Worm (Caenorhabditis elegans) whole organism, L2 larva: ENCODE data around the gene nac-2.
A peak's percentile ranks its signal among the peaks of the same experiment; 100 is the strongest.

Experiments used
- C34F6.9 ChIP-seq: fragments of 150-350 bp; optimal IDR thresholded peaks from 2 replicates; lab custom pipeline; 2014; ENCODE audit warnings: missing biosample characterization, missing genetic modification characterization
- F13H6.1 ChIP-seq: sonication (generic microtip); optimal IDR thresholded peaks from 2 replicates; lab custom pipeline; 2016; ENCODE audit warnings: missing genetic modification characterization, missing compliant biosample characterization
- R02D3.7 ChIP-seq: fragments of 150-350 bp; optimal IDR thresholded peaks from 2 replicates; lab custom pipeline; 2014; ENCODE audit warnings: missing biosample characterization, missing genetic modification characterization
- ZK546.5 ChIP-seq: sonication (generic microtip); optimal IDR thresholded peaks from 2 replicates; lab custom pipeline; 2017; ENCODE audit warnings: missing biosample characterization, missing genetic modification characterization
- alr-1 ChIP-seq: fragments of 150-350 bp; optimal IDR thresholded peaks from 2 replicates; lab custom pipeline; 2014; ENCODE audit warnings: missing biosample characterization, missing genetic modification characterization
- aly-2 ChIP-seq: fragments of 150-350 bp; optimal IDR thresholded peaks from 2 replicates; lab custom pipeline; 2014; ENCODE audit warnings: missing biosample characterization, missing genetic modification characterization
- ama-1 ChIP-seq: fragments of 150-350 bp; optimal IDR thresholded peaks from 2 replicates; lab custom pipeline; 2018; ENCODE audit warnings: inconsistent platforms
- ceh-16 ChIP-seq: fragments of 150-350 bp; optimal IDR thresholded peaks from 2 replicates; lab custom pipeline; 2014; ENCODE audit warnings: missing biosample characterization, missing genetic modification characterization
- ceh-82 ChIP-seq: fragments of 150-350 bp; optimal IDR thresholded peaks from 2 replicates; lab custom pipeline; 2014; ENCODE audit warnings: missing biosample characterization, missing genetic modification characterization
- crh-2 ChIP-seq: sonication (generic microtip); optimal IDR thresholded peaks from 2 replicates; lab custom pipeline; 2017; ENCODE audit warnings: missing biosample characterization, missing genetic modification characterization
- dmd-4 ChIP-seq: sonication (generic microtip); optimal IDR thresholded peaks from 2 replicates; lab custom pipeline; 2017; ENCODE audit warnings: missing biosample characterization, missing genetic modification characterization
- elt-1 ChIP-seq: fragments of 150-350 bp; optimal IDR thresholded peaks from 2 replicates; lab custom pipeline; 2014; ENCODE audit warnings: missing biosample characterization, missing genetic modification characterization
- fos-1 ChIP-seq: fragments of 150-350 bp; optimal IDR thresholded peaks from 2 replicates; lab custom pipeline; 2014; ENCODE audit warnings: missing biosample characterization, missing genetic modification characterization
- gmeb-1 ChIP-seq: fragments of 150-350 bp; optimal IDR thresholded peaks from 2 replicates; lab custom pipeline; 2014; ENCODE audit warnings: missing biosample characterization, missing genetic modification characterization
- lin-11 ChIP-seq: fragments of 150-350 bp; sonication (generic microtip); optimal IDR thresholded peaks from 2 replicates; lab custom pipeline; 2014; ENCODE audit warnings: missing biosample characterization, missing genetic modification characterization, inconsistent platforms, mixed read lengths
- lin-13 ChIP-seq: fragments of 150-350 bp; optimal IDR thresholded peaks from 2 replicates; lab custom pipeline; 2014; ENCODE audit warnings: missing biosample characterization, missing genetic modification reagents, missing genetic modification characterization
- lin-39 ChIP-seq: fragments of 150-350 bp; optimal IDR thresholded peaks from 2 replicates; lab custom pipeline; 2014; ENCODE audit warnings: missing biosample characterization, missing genetic modification reagents, missing genetic modification characterization
- lsy-2 ChIP-seq, 2 experiments: fragments of 150-350 bp in 1 of 2; sonication (generic microtip) in 1 of 2; optimal IDR thresholded peaks; 2 replicates each; lab custom pipeline; 2014 to 2017; ENCODE audit warnings: missing biosample characterization in 2 of 2, missing genetic modification characterization in 2 of 2
- mab-5 ChIP-seq: fragments of 150-350 bp; optimal IDR thresholded peaks from 2 replicates; lab custom pipeline; 2014; ENCODE audit warnings: missing biosample characterization, missing genetic modification characterization
- mdl-1 ChIP-seq, 2 experiments: fragments of 150-350 bp in 1 of 2; sonication (generic microtip) in 1 of 2; optimal IDR thresholded peaks; 2 replicates each; lab custom pipeline; 2017; ENCODE audit warnings: missing biosample characterization in 2 of 2, missing genetic modification characterization in 2 of 2
- nhr-11 ChIP-seq: fragments of 150-350 bp; optimal IDR thresholded peaks from 2 replicates; lab custom pipeline; 2014; ENCODE audit warnings: missing biosample characterization, missing genetic modification characterization
- nhr-12 ChIP-seq: fragments of 150-350 bp; optimal IDR thresholded peaks from 2 replicates; lab custom pipeline; 2014; ENCODE audit warnings: missing biosample characterization, missing genetic modification characterization
- nhr-129 ChIP-seq: fragments of 150-350 bp; optimal IDR thresholded peaks from 2 replicates; lab custom pipeline; 2014; ENCODE audit warnings: missing biosample characterization, missing genetic modification characterization
- nhr-21 ChIP-seq: fragments of 150-350 bp; optimal IDR thresholded peaks from 2 replicates; lab custom pipeline; 2014; ENCODE audit warnings: missing biosample characterization, missing genetic modification characterization
- nhr-23 ChIP-seq: fragments of 150-350 bp; optimal IDR thresholded peaks from 2 replicates; lab custom pipeline; 2014; ENCODE audit warnings: missing biosample characterization, missing genetic modification reagents, missing genetic modification characterization
- nhr-237 ChIP-seq: fragments of 150-350 bp; optimal IDR thresholded peaks from 2 replicates; lab custom pipeline; 2014; ENCODE audit warnings: missing biosample characterization, missing genetic modification characterization
- nhr-25 ChIP-seq: fragments of 150-350 bp; sonication (generic microtip); optimal IDR thresholded peaks from 3 replicates; lab custom pipeline; 2014; ENCODE audit warnings: missing biosample characterization, missing genetic modification characterization
- nhr-6 ChIP-seq: fragments of 150-350 bp; optimal IDR thresholded peaks from 2 replicates; lab custom pipeline; 2014; ENCODE audit warnings: missing biosample characterization, missing genetic modification characterization
- nhr-77 ChIP-seq: fragments of 150-350 bp; optimal IDR thresholded peaks from 2 replicates; lab custom pipeline; 2014; ENCODE audit warnings: missing biosample characterization, missing genetic modification characterization
- peb-1 ChIP-seq: fragments of 150-350 bp; optimal IDR thresholded peaks from 2 replicates; lab custom pipeline; 2014; ENCODE audit warnings: missing biosample characterization, missing genetic modification characterization
- sem-4 ChIP-seq: fragments of 150-350 bp; optimal IDR thresholded peaks from 2 replicates; lab custom pipeline; 2014; ENCODE audit warnings: missing biosample characterization, missing genetic modification reagents, missing genetic modification characterization
- skn-1 ChIP-seq: sonication (generic microtip); optimal IDR thresholded peaks from 2 replicates; lab custom pipeline; 2017; ENCODE audit warnings: missing biosample characterization, missing genetic modification characterization
- sma-3 ChIP-seq: sonication (generic microtip); optimal IDR thresholded peaks from 2 replicates; lab custom pipeline; 2016; ENCODE audit warnings: missing genetic modification reagents, missing genetic modification characterization, missing compliant biosample characterization
- sma-9 ChIP-seq, 2 experiments: fragments of 150-350 bp in 1 of 2; sonication (generic microtip) in 1 of 2; optimal IDR thresholded peaks; 2 replicates each; lab custom pipeline; 2014 to 2016; ENCODE audit warnings: missing genetic modification characterization in 2 of 2, mild to moderate bottlenecking in 1 of 2, missing biosample characterization in 1 of 2, missing compliant biosample characterization in 1 of 2, missing genetic modification reagents in 1 of 2, moderate library complexity in 1 of 2
- snpc-4 ChIP-seq: fragments of 150-350 bp; optimal IDR thresholded peaks from 2 replicates; lab custom pipeline; 2014; ENCODE audit warnings: missing biosample characterization, missing genetic modification characterization
- unc-55 ChIP-seq: fragments of 150-350 bp; sonication (generic microtip); optimal IDR thresholded peaks from 3 replicates; lab custom pipeline; 2014; ENCODE audit warnings: missing biosample characterization, missing genetic modification reagents, missing genetic modification characterization
- unc-62 ChIP-seq: fragments of 150-350 bp; optimal IDR thresholded peaks from 2 replicates; lab custom pipeline; 2014; ENCODE audit warnings: missing biosample characterization, missing genetic modification reagents, missing genetic modification characterization
- zag-1 ChIP-seq: fragments of 150-350 bp; optimal IDR thresholded peaks from 2 replicates; lab custom pipeline; 2014; ENCODE audit warnings: missing biosample characterization, missing genetic modification characterization
- ztf-1 ChIP-seq: fragments of 200-800 bp; sonication (Bioruptor generic); conservative IDR thresholded peaks from 2 replicates; pipeline ENCODE4 v1.3.6; 2022; ENCODE audit warnings: missing genetic modification characterization, missing compliant biosample characterization
- ztf-11 ChIP-seq: sonication (generic microtip); optimal IDR thresholded peaks from 2 replicates; lab custom pipeline; 2017; ENCODE audit warnings: missing biosample characterization, missing genetic modification characterization
- ztf-4 ChIP-seq: fragments of 150-350 bp; optimal IDR thresholded peaks from 2 replicates; lab custom pipeline; 2014; ENCODE audit warnings: missing biosample characterization, missing genetic modification characterization

The nac-2 gene

ce11 chrIII:9053263-9053662 is 10.2 kb upstream of the nac-2 start:
- TF ChIP-seq C34F6.9 (tag; lab: Kevin White, UChicago), result no peak
- no peak for TF ChIP-seq lin-11 (tag; lab: Kevin White, UChicago)
- TF ChIP-seq ztf-1 (GFP tag; lab: Robert Waterston, UW), result no peak
- TF ChIP-seq nhr-25 (tag; lab: Kevin White, UChicago), result peak; percentile 7
- peak; percentile 77 for TF ChIP-seq ama-1 (lab: Kevin White, UChicago)

- no peak for TF ChIP-seq nhr-12 (tag; lab: Kevin White, UChicago)
- peak; percentile 38 for TF ChIP-seq fos-1 (tag; lab: Kevin White, UChicago)
- TF ChIP-seq peb-1 (tag; lab: Kevin White, UChicago), result no peak
- peak; percentile 56 for TF ChIP-seq crh-2 (tag; lab: Kevin White, UChicago)
- TF ChIP-seq gmeb-1 (tag; lab: Kevin White, UChicago), result peak; percentile 38
- peak in 1 of 2 experiments; percentile 3 for TF ChIP-seq mdl-1 (tag; optimal IDR thresholded peaks at IDR 0.05; lab: Kevin White, UChicago)
- no peak for TF ChIP-seq nhr-23 (tag; lab: Kevin White, UChicago)
- TF ChIP-seq sma-3 (GFP tag; lab: Kevin White, UChicago), result no peak
- TF ChIP-seq F13H6.1 (tag; lab: Kevin White, UChicago), result peak; percentile 37
- no peak for TF ChIP-seq nhr-237 (tag; lab: Kevin White, UChicago)
- peak; percentile 69 for TF ChIP-seq ztf-4 (tag; lab: Kevin White, UChicago)
- TF ChIP-seq sma-9 (GFP tag; optimal IDR thresholded peaks at IDR 0.05; lab: Kevin White, UChicago), result peak; percentile 38
- no peak for TF ChIP-seq sma-9 (tag; optimal IDR thresholded peaks at IDR 0.05; lab: Kevin White, UChicago)
- TF ChIP-seq lsy-2 (tag; optimal IDR thresholded peaks at IDR 0.05; lab: Kevin White, UChicago), result peak in 1 of 2 experiments; percentile 47
- TF ChIP-seq lin-11 (tag; lab: Kevin White, UChicago), result peak; percentile 75
- TF ChIP-seq nhr-129 (tag; lab: Kevin White, UChicago), result peak; percentile 74
- TF ChIP-seq lin-39, result no peak
- TF ChIP-seq ama-1 (lab: Kevin White, UChicago), result peak; percentile 85
- TF ChIP-seq alr-1 (tag; lab: Kevin White, UChicago), result no peak
- TF ChIP-seq unc-55 (GFP tag; lab: Kevin White, UChicago), result peak; percentile 54
- TF ChIP-seq zag-1 (tag; lab: Kevin White, UChicago), result peak; percentile 7
- TF ChIP-seq snpc-4 (tag; lab: Kevin White, UChicago), result peak; percentile 22
- TF ChIP-seq ceh-16 (tag; lab: Kevin White, UChicago), result no peak
Measured at ce11 chrIII:9052371-9052978, 9.4 kb upstream of the nac-2 start.

ce11 chrIII:9051714-9052113 is 8.6 kb upstream of the nac-2 start:
- no peak for TF ChIP-seq snpc-4 (tag; lab: Kevin White, UChicago)
- TF ChIP-seq aly-2, result no peak
- no peak for TF ChIP-seq alr-1 (tag; lab: Kevin White, UChicago)
- TF ChIP-seq mdl-1 (tag; optimal IDR thresholded peaks at IDR 0.05; lab: Kevin White, UChicago), result no peak
- TF ChIP-seq ZK546.5, result no peak
- no peak for TF ChIP-seq unc-55 (GFP tag; lab: Kevin White, UChicago)
- no peak for TF ChIP-seq ztf-4 (tag; lab: Kevin White, UChicago)
- TF ChIP-seq nhr-129 (tag; lab: Kevin White, UChicago), result no peak
- TF ChIP-seq nhr-21, result no peak
- no peak for TF ChIP-seq ztf-1 (GFP tag; lab: Robert Waterston, UW)
- no peak for TF ChIP-seq F13H6.1 (tag; lab: Kevin White, UChicago)
- TF ChIP-seq gmeb-1 (tag; lab: Kevin White, UChicago), result no peak

ce11 chrIII:9051119-9051597 is 8.1 kb upstream of the nac-2 start:
- TF ChIP-seq lin-13 (GFP tag; lab: Kevin White, UChicago) (peak; percentile 85), ceh-16 (tag; lab: Kevin White, UChicago) (no peak), R02D3.7 (tag; lab: Kevin White, UChicago) (no peak), nhr-12 (tag; lab: Kevin White, UChicago) (peak; percentile 58), lin-39 (no peak), ceh-82 (tag; lab: Kevin White, UChicago) (no peak), skn-1 (tag; lab: Kevin White, UChicago) (peak; percentile 74), nhr-6 (tag; lab: Kevin White, UChicago) (peak; percentile 68), nhr-11 (tag; lab: Kevin White, UChicago) (peak; percentile 59), nhr-129 (tag; lab: Kevin White, UChicago) (peak; percentile 96), lsy-2 (tag; optimal IDR thresholded peaks at IDR 0.05; lab: Kevin White, UChicago) (peak in 1 of 2 experiments; percentile 90), sma-3 (GFP tag; lab: Kevin White, UChicago) (peak; percentile 73), nhr-237 (tag; lab: Kevin White, UChicago) (no peak), sem-4 (peak; percentile 80), ztf-11 (tag; lab: Kevin White, UChicago) (no peak), ZK546.5 (no peak), gmeb-1 (tag; lab: Kevin White, UChicago) (peak; percentile 71), ztf-4 (tag; lab: Kevin White, UChicago) (peak; percentile 98), fos-1 (tag; lab: Kevin White, UChicago) (peak; percentile 51), crh-2 (tag; lab: Kevin White, UChicago) (peak; percentile 90), unc-62 (GFP tag; lab: Kevin White, UChicago) (peak; percentile 0), mab-5 (tag; lab: Kevin White, UChicago) (no peak), F13H6.1 (tag; lab: Kevin White, UChicago) (peak; percentile 50), dmd-4 (tag; lab: Kevin White, UChicago) (no peak), C34F6.9 (tag; lab: Kevin White, UChicago) (peak; percentile 95), unc-55 (GFP tag; lab: Kevin White, UChicago) (peak; percentile 60), nhr-25 (tag; lab: Kevin White, UChicago) (peak; percentile 53), elt-1 (tag; lab: Kevin White, UChicago) (no peak), nhr-77 (tag; lab: Kevin White, UChicago) (no peak), peb-1 (tag; lab: Kevin White, UChicago) (no peak), nhr-23 (tag; lab: Kevin White, UChicago) (no peak), sma-9 (GFP tag; optimal IDR thresholded peaks at IDR 0.05; lab: Kevin White, UChicago) (peak; percentile 65), sma-9 (tag; optimal IDR thresholded peaks at IDR 0.05; lab: Kevin White, UChicago) (no peak), nhr-21 (peak; percentile 57)
